Worm (Caenorhabditis elegans): ENCODE results near the gene H17B01.5.

The H17B01.5 gene

ce11 chrII:1473481-1473880 lies at the start of gene H17B01.5:
Gene H17B01.5, minus strand, starts transcription at chrII:1473581.
- no peak for TF ChIP-seq egl-5 (tag; optimal IDR thresholded peaks at IDR 0.05)
- no peak for TF ChIP-seq fkh-2 (tag; optimal IDR thresholded peaks at IDR 0.05)
- no peak for TF ChIP-seq zag-1 (tag; optimal IDR thresholded peaks at IDR 0.05)
- TF ChIP-seq aly-2 (tag; optimal IDR thresholded peaks at IDR 0.05), result no peak
- TF ChIP-seq lin-15B (tag; optimal IDR thresholded peaks at IDR 0.05), result no peak
- TF ChIP-seq ceh-82 (tag; optimal IDR thresholded peaks at IDR 0.05), result no peak
- TF ChIP-seq nhr-12 (tag; optimal IDR thresholded peaks at IDR 0.05), result no peak
- TF ChIP-seq daf-12 (tag; optimal IDR thresholded peaks at IDR 0.05), result no peak
- TF ChIP-seq nhr-43 (tag; optimal IDR thresholded peaks at IDR 0.05; ENCODE audit: poor library complexity, severe bottlenecking), result no peak
- TF ChIP-seq nhr-11 (tag; optimal IDR thresholded peaks at IDR 0.05), result no peak
- TF ChIP-seq nhr-237 (tag; optimal IDR thresholded peaks at IDR 0.05), result no peak
- TF ChIP-seq elt-3 (tag; optimal IDR thresholded peaks at IDR 0.05), result no peak
- TF ChIP-seq pqm-1 (tag; optimal IDR thresholded peaks at IDR 0.05), result no peak
- TF ChIP-seq unc-39 (tag; optimal IDR thresholded peaks at IDR 0.05), result no peak
- no peak for TF ChIP-seq elt-1 (tag; optimal IDR thresholded peaks at IDR 0.05)
- TF ChIP-seq ztf-4 (tag; optimal IDR thresholded peaks at IDR 0.05), result no peak
- no peak for TF ChIP-seq skn-1 (tag; optimal IDR thresholded peaks at IDR 0.05)
- no peak for TF ChIP-seq ceh-28 (tag; optimal IDR thresholded peaks at IDR 0.05)
- TF ChIP-seq nfya-1 (tag; optimal IDR thresholded peaks at IDR 0.05; ENCODE audit: insufficient read depth), result no peak
- no peak for TF ChIP-seq fos-1 (tag; optimal IDR thresholded peaks at IDR 0.05)

ce11 chrII:1521956-1522355 lies 48.6 kb upstream of the H17B01.5 start:
- no peak for TF ChIP-seq skn-1 (tag; optimal IDR thresholded peaks at IDR 0.05)
- TF ChIP-seq ztf-11 (tag; optimal IDR thresholded peaks at IDR 0.05), result no peak
- TF ChIP-seq daf-12 (tag; optimal IDR thresholded peaks at IDR 0.05), result no peak
- TF ChIP-seq unc-62 (GFP tag; optimal IDR thresholded peaks at IDR 0.05), result no peak
- TF ChIP-seq lin-39 (tag; optimal IDR thresholded peaks at IDR 0.05), result no peak
- no peak for TF ChIP-seq elt-1 (tag; optimal IDR thresholded peaks at IDR 0.05)
- no peak for TF ChIP-seq nfya-1 (tag; optimal IDR thresholded peaks at IDR 0.05; ENCODE audit: insufficient read depth)
- no peak for TF ChIP-seq nhr-23 (tag; optimal IDR thresholded peaks at IDR 0.05)
- TF ChIP-seq nhr-12 (tag; optimal IDR thresholded peaks at IDR 0.05), result no peak
- no peak for TF ChIP-seq nhr-76 (tag; optimal IDR thresholded peaks at IDR 0.05)
- TF ChIP-seq R02D3.7 (tag; optimal IDR thresholded peaks at IDR 0.05), result no peak
- no peak for TF ChIP-seq fos-1 (tag; optimal IDR thresholded peaks at IDR 0.05)
- no peak for TF ChIP-seq nhr-77 (tag; optimal IDR thresholded peaks at IDR 0.05)
- TF ChIP-seq tbx-2 (tag; optimal IDR thresholded peaks at IDR 0.05), result no peak
- TF ChIP-seq lsy-12 (tag; optimal IDR thresholded peaks at IDR 0.05), result no peak
- no peak for TF ChIP-seq ama-1 (optimal IDR thresholded peaks at IDR 0.05)
- TF ChIP-seq eor-1 (tag; optimal IDR thresholded peaks at IDR 0.05), result no peak
- TF ChIP-seq nhr-67 (tag; optimal IDR thresholded peaks at IDR 0.05), result no peak
- TF ChIP-seq nhr-43 (tag; optimal IDR thresholded peaks at IDR 0.05; ENCODE audit: poor library complexity, severe bottlenecking), result no peak
- no peak for TF ChIP-seq jun-1 (tag; optimal IDR thresholded peaks at IDR 0.05)

- TF ChIP-seq ceh-16 (tag; optimal IDR thresholded peaks at IDR 0.05) (no peak), elt-1 (tag; optimal IDR thresholded peaks at IDR 0.05) (no peak), lin-39 (tag; optimal IDR thresholded peaks at IDR 0.05) (peak; percentile 11), eor-1 (tag; optimal IDR thresholded peaks at IDR 0.05) (no peak), nhr-25 (tag; optimal IDR thresholded peaks at IDR 0.05) (no peak), pqm-1 (tag; optimal IDR thresholded peaks at IDR 0.05) (no peak), egl-5 (tag; optimal IDR thresholded peaks at IDR 0.05) (no peak), elt-2 (tag; optimal IDR thresholded peaks at IDR 0.05) (peak; percentile 34), skn-1 (tag; optimal IDR thresholded peaks at IDR 0.05) (no peak), mdl-1 (tag; optimal IDR thresholded peaks at IDR 0.05) (no peak), nfya-1 (tag; optimal IDR thresholded peaks at IDR 0.05; ENCODE audit: insufficient read depth) (peak; percentile 40), pha-4 (tag; optimal IDR thresholded peaks at IDR 0.05) (peak; percentile 6), hmg-11 (tag; optimal IDR thresholded peaks at IDR 0.05) (peak; percentile 89)
These were observed 46.5 kb upstream of the H17B01.5 start for ce11 chrII:1519867-1520266.

ce11 chrII:1518914-1519313 lies 45.5 kb upstream of the H17B01.5 start, which contains the start of gene Y51H7BR.8:
Gene Y51H7BR.8, plus strand, starts transcription at chrII:1519214.
- TF ChIP-seq nhr-28 (tag; optimal IDR thresholded peaks at IDR 0.05) (no peak), tbx-2 (tag; optimal IDR thresholded peaks at IDR 0.05) (no peak), skn-1 (tag; optimal IDR thresholded peaks at IDR 0.05) (no peak), snpc-4 (tag; optimal IDR thresholded peaks at IDR 0.05) (no peak), zag-1 (tag; optimal IDR thresholded peaks at IDR 0.05) (no peak), ztf-4 (tag; optimal IDR thresholded peaks at IDR 0.05) (no peak), pha-4 (tag; optimal IDR thresholded peaks at IDR 0.05) (no peak), jun-1 (tag; optimal IDR thresholded peaks at IDR 0.05) (no peak), nhr-77 (tag; optimal IDR thresholded peaks at IDR 0.05) (no peak), pqm-1 (tag; optimal IDR thresholded peaks at IDR 0.05) (no peak), elt-1 (tag; optimal IDR thresholded peaks at IDR 0.05) (no peak), aly-2 (tag; optimal IDR thresholded peaks at IDR 0.05) (no peak), nhr-23 (tag; optimal IDR thresholded peaks at IDR 0.05) (no peak), R02D3.7 (tag; optimal IDR thresholded peaks at IDR 0.05) (no peak), lin-39 (tag; optimal IDR thresholded peaks at IDR 0.05) (no peak), unc-39 (tag; optimal IDR thresholded peaks at IDR 0.05) (no peak), lin-15B (tag; optimal IDR thresholded peaks at IDR 0.05) (no peak)
